Fruit fly (Drosophila melanogaster): Measurements from ENCODE around the gene Fadd.

dm6 chr3R:22014397-22014796, 19.9 kb upstream of the Fadd start, which contains the start of gene Theg:
- TF ChIP-seq CG5204 (GFP tag; optimal IDR thresholded peaks at IDR 0.05) (no peak), Clk (GFP tag; optimal IDR thresholded peaks at IDR 0.05) (no peak), ovo (GFP tag; optimal IDR thresholded peaks at IDR 0.05) (no peak), CG1620 (GFP tag; optimal IDR thresholded peaks at IDR 0.05) (no peak), CG12768 (GFP tag; optimal IDR thresholded peaks at IDR 0.05) (no peak), CG14711 (tag; optimal IDR thresholded peaks at IDR 0.05) (no peak), Crg-1 (GFP tag; optimal IDR thresholded peaks at IDR 0.05) (no peak), toe (GFP tag; optimal IDR thresholded peaks at IDR 0.05) (no peak), pad (GFP tag; optimal IDR thresholded peaks at IDR 0.05) (no peak), bab1 (GFP tag; optimal IDR thresholded peaks at IDR 0.05) (no peak), CG33017 (tag; optimal IDR thresholded peaks at IDR 0.05) (no peak), CG7045 (GFP tag; optimal IDR thresholded peaks at IDR 0.05) (no peak), cic (GFP tag; optimal IDR thresholded peaks at IDR 0.05) (no peak), tj (GFP tag; optimal IDR thresholded peaks at IDR 0.05) (no peak)

All from whole organism, adult.